Fruit fly (Drosophila melanogaster) whole organism, embryonic: ENCODE data around the gene CG42815.

ENCODE experiments used
- ATbp ChIP-seq: fragments of 200-800 bp; sonication (Bioruptor generic); optimal IDR thresholded peaks from 2 replicates; lab custom pipeline; 2017; ENCODE audit warnings: missing biosample characterization, mild to moderate bottlenecking, missing genetic modification characterization, missing genetic modification reagents
- Abd-B ChIP-seq: fragments of 200-800 bp; sonication (Bioruptor generic); optimal IDR thresholded peaks from 2 replicates; lab custom pipeline; 2018; ENCODE audit warnings: missing biosample characterization, mild to moderate bottlenecking, missing genetic modification characterization, moderate library complexity
- Adf1 ChIP-seq: fragments of 200-800 bp; sonication (Bioruptor generic); IDR thresholded peaks from 2 replicates; pipeline ENCODE4 v1.3.6; 2022; ENCODE audit warnings: missing biosample characterization, missing genetic modification characterization
- Atf-2 ChIP-seq: fragments of 200-800 bp; sonication (Bioruptor generic); optimal IDR thresholded peaks from 2 replicates; lab custom pipeline; 2016; ENCODE audit warnings: missing biosample characterization, missing genetic modification characterization
- Blimp-1 ChIP-seq: fragments of 200-800 bp; sonication (Bioruptor generic); optimal IDR thresholded peaks from 3 replicates; lab custom pipeline; 2018; ENCODE audit warnings: missing biosample characterization, missing genetic modification characterization, mild to moderate bottlenecking, moderate library complexity, missing genetic modification reagents
- CG11398 ChIP-seq: fragments of 200-800 bp; sonication (Bioruptor generic); optimal IDR thresholded peaks from 2 replicates; lab custom pipeline; 2016; ENCODE audit warnings: missing biosample characterization, missing genetic modification characterization
- CG11504 ChIP-seq: fragments of 200-800 bp; sonication (Bioruptor generic); optimal IDR thresholded peaks from 3 replicates; lab custom pipeline; 2019; ENCODE audit warnings: missing biosample characterization, mild to moderate bottlenecking, missing genetic modification characterization, moderate library complexity
- CG12219 ChIP-seq: fragments of 200-800 bp; sonication (Bioruptor generic); optimal IDR thresholded peaks from 3 replicates; lab custom pipeline; 2018; ENCODE audit warnings: missing biosample characterization, mild to moderate bottlenecking, missing genetic modification characterization
- CG12236 ChIP-seq: fragments of 200-800 bp; sonication (Bioruptor generic); optimal IDR thresholded peaks from 2 replicates; lab custom pipeline; 2016; ENCODE audit warnings: missing biosample characterization, missing genetic modification characterization
- CG17612 ChIP-seq: fragments of 200-800 bp; sonication (Bioruptor generic); IDR thresholded peaks from 2 replicates; pipeline ENCODE4 v1.3.6; 2022; ENCODE audit warnings: missing biosample characterization, missing genetic modification characterization
- CG1832 ChIP-seq: fragments of 200-800 bp; sonication (Bioruptor generic); optimal IDR thresholded peaks from 2 replicates; lab custom pipeline; 2017; ENCODE audit warnings: missing biosample characterization, mild to moderate bottlenecking, missing genetic modification characterization, inconsistent platforms
- CG18619 ChIP-seq: fragments of 200-800 bp; sonication (Bioruptor generic); optimal IDR thresholded peaks from 3 replicates; lab custom pipeline; 2017; ENCODE audit warnings: missing biosample characterization, mild to moderate bottlenecking, missing genetic modification characterization
- CG3163 ChIP-seq: fragments of 200-800 bp; sonication (Bioruptor generic); optimal IDR thresholded peaks from 3 replicates; lab custom pipeline; 2016; ENCODE audit warnings: missing biosample characterization, missing genetic modification characterization
- CG3847 ChIP-seq: fragments of 200-800 bp; sonication (Bioruptor generic); IDR thresholded peaks from 2 replicates; pipeline ENCODE4 v1.3.6; 2022; ENCODE audit warnings: missing biosample characterization, missing genetic modification characterization
- CG6791 ChIP-seq: fragments of 200-800 bp; sonication (Bioruptor generic); IDR thresholded peaks from 3 replicates; pipeline ENCODE4 v1.3.6; 2022; ENCODE audit warnings: missing biosample characterization, missing genetic modification characterization; ENCODE audit not compliant: partially characterized antibody
- CG6813 ChIP-seq: fragments of 200-800 bp; sonication (Bioruptor generic); optimal IDR thresholded peaks from 2 replicates; lab custom pipeline; 2017; ENCODE audit warnings: missing biosample characterization, missing genetic modification characterization, mild to moderate bottlenecking, moderate library complexity, missing genetic modification reagents
- CG7839 ChIP-seq: fragments of 200-800 bp; sonication (Bioruptor generic); optimal IDR thresholded peaks from 3 replicates; lab custom pipeline; 2018; ENCODE audit warnings: missing biosample characterization, mild to moderate bottlenecking, missing genetic modification characterization, moderate library complexity
- CG7928 ChIP-seq: fragments of 200-800 bp; sonication (Bioruptor generic); optimal IDR thresholded peaks from 2 replicates; lab custom pipeline; 2017; ENCODE audit warnings: missing biosample characterization, mild to moderate bottlenecking, missing genetic modification characterization
- CG7987 ChIP-seq: fragments of 200-800 bp; sonication (Bioruptor generic); optimal IDR thresholded peaks from 2 replicates; lab custom pipeline; 2018; ENCODE audit warnings: missing biosample characterization, mild to moderate bottlenecking, missing genetic modification characterization, moderate library complexity
- CG8478 ChIP-seq: fragments of >200 bp; optimal IDR thresholded peaks from 2 replicates; lab custom pipeline; 2018
- CG9932 ChIP-seq: fragments of 200-800 bp; sonication (Bioruptor generic); IDR thresholded peaks from 2 replicates; pipeline ENCODE4 v1.3.6; 2022; ENCODE audit warnings: missing biosample characterization, missing genetic modification characterization
- D19B ChIP-seq: fragments of 200-800 bp; sonication (Bioruptor generic); optimal IDR thresholded peaks from 2 replicates; lab custom pipeline; 2017; ENCODE audit warnings: missing biosample characterization, mild to moderate bottlenecking, missing genetic modification characterization
- Dek ChIP-seq: fragments of 200-800 bp; sonication (Bioruptor generic); optimal IDR thresholded peaks from 3 replicates; lab custom pipeline; 2019; ENCODE audit warnings: missing biosample characterization, mild to moderate bottlenecking, missing genetic modification characterization, moderate library complexity
- Dfd ChIP-seq, 2 experiments: fragments of >200 bp; optimal IDR thresholded peaks; 2 replicates each; lab custom pipeline; 2017; ENCODE audit warnings: missing biosample characterization in 2 of 2, missing genetic modification characterization in 2 of 2
- Dp ChIP-seq: fragments of 200-800 bp; sonication (Bioruptor generic); optimal IDR thresholded peaks from 2 replicates; lab custom pipeline; 2018; ENCODE audit warnings: missing biosample characterization, mild to moderate bottlenecking, missing genetic modification characterization, moderate library complexity
- Eip74EF ChIP-seq, 2 experiments: fragments of 200-800 bp in 1 of 2; fragments of >200 bp in 1 of 2; sonication (Bioruptor generic) in 1 of 2; optimal IDR thresholded peaks; 2 replicates each; lab custom pipeline; 2017 to 2019; ENCODE audit warnings: missing biosample characterization in 2 of 2, missing genetic modification characterization in 2 of 2, mild to moderate bottlenecking in 1 of 2, moderate library complexity in 1 of 2
- HLH54F ChIP-seq: fragments of 200-800 bp; sonication (Bioruptor generic); optimal IDR thresholded peaks from 3 replicates; lab custom pipeline; 2016; ENCODE audit warnings: missing biosample characterization, missing genetic modification characterization
- Hmx ChIP-seq: fragments of 200-800 bp; sonication (Bioruptor generic); optimal IDR thresholded peaks from 2 replicates; lab custom pipeline; 2016; ENCODE audit warnings: missing biosample characterization, missing genetic modification characterization
- Lpt ChIP-seq: fragments of >200 bp; optimal IDR thresholded peaks from 2 replicates; lab custom pipeline; 2018; ENCODE audit warnings: missing biosample characterization, missing genetic modification characterization
- MESR4 ChIP-seq: fragments of 200-800 bp; sonication (Bioruptor generic); optimal IDR thresholded peaks from 2 replicates; lab custom pipeline; 2018; ENCODE audit warnings: missing biosample characterization, mild to moderate bottlenecking, missing genetic modification characterization, moderate library complexity
- NK7.1 ChIP-seq: fragments of 200-800 bp; sonication (Bioruptor generic); optimal IDR thresholded peaks from 3 replicates; lab custom pipeline; 2016; ENCODE audit warnings: missing biosample characterization, missing genetic modification characterization
- Poxn ChIP-seq: fragments of 200-800 bp; sonication (Bioruptor generic); IDR thresholded peaks from 2 replicates; pipeline ENCODE4 v1.3.6; 2022; ENCODE audit warnings: missing biosample characterization, missing genetic modification characterization
- Scr ChIP-seq: fragments of 200-800 bp; sonication (Bioruptor generic); IDR thresholded peaks from 2 replicates; pipeline ENCODE4 v1.3.6; 2022; ENCODE audit warnings: missing biosample characterization, missing genetic modification characterization; ENCODE audit not compliant: partially characterized antibody
- amos ChIP-seq: fragments of 200-800 bp; sonication (Bioruptor generic); IDR thresholded peaks from 2 replicates; pipeline ENCODE4 v1.3.6; 2022; ENCODE audit warnings: missing biosample characterization, missing genetic modification characterization; ENCODE audit not compliant: partially characterized antibody
- bab2 ChIP-seq: fragments of 200-800 bp; sonication (Bioruptor generic); optimal IDR thresholded peaks from 2 replicates; lab custom pipeline; 2016; ENCODE audit warnings: missing biosample characterization, missing genetic modification characterization
- crc ChIP-seq: fragments of 200-800 bp; sonication (Bioruptor generic); optimal IDR thresholded peaks from 2 replicates; lab custom pipeline; 2016; ENCODE audit warnings: missing biosample characterization, missing genetic modification characterization
- croc ChIP-seq: fragments of 200-800 bp; sonication (Bioruptor generic); conservative IDR thresholded peaks from 3 replicates; pipeline ENCODE4 v1.3.6; 2022; ENCODE audit warnings: missing biosample characterization, missing genetic modification characterization
- cwo ChIP-seq: fragments of 200-800 bp; sonication (Bioruptor generic); optimal IDR thresholded peaks from 3 replicates; lab custom pipeline; 2017; ENCODE audit warnings: missing biosample characterization, missing genetic modification characterization, mild to moderate bottlenecking, moderate library complexity, missing genetic modification reagents
- disco-r ChIP-seq: fragments of 200-800 bp; sonication (Bioruptor generic); optimal IDR thresholded peaks from 2 replicates; lab custom pipeline; 2016; ENCODE audit warnings: missing biosample characterization, missing genetic modification characterization
- en ChIP-seq: fragments of 200-800 bp; sonication (Bioruptor generic); optimal IDR thresholded peaks from 2 replicates; lab custom pipeline; 2016; ENCODE audit warnings: missing biosample characterization, missing genetic modification characterization
- ewg ChIP-seq: fragments of 200-800 bp; sonication (Bioruptor generic); optimal IDR thresholded peaks from 3 replicates; lab custom pipeline; 2017; ENCODE audit warnings: mild to moderate bottlenecking, missing biosample characterization, missing genetic modification reagents, missing genetic modification characterization
- gfzf ChIP-seq: fragments of 200-800 bp; sonication (Bioruptor generic); optimal IDR thresholded peaks from 2 replicates; lab custom pipeline; 2016; ENCODE audit warnings: missing biosample characterization, mild to moderate bottlenecking, missing genetic modification characterization, moderate library complexity
- her ChIP-seq: fragments of 200-800 bp; sonication (Bioruptor generic); optimal IDR thresholded peaks from 2 replicates; lab custom pipeline; 2016; ENCODE audit warnings: missing biosample characterization, missing genetic modification characterization
- hth ChIP-seq: fragments of >200 bp; optimal IDR thresholded peaks from 2 replicates; lab custom pipeline; 2017; ENCODE audit warnings: inconsistent platforms
- lbe ChIP-seq: fragments of 200-800 bp; sonication (Bioruptor generic); optimal IDR thresholded peaks from 2 replicates; lab custom pipeline; 2016; ENCODE audit warnings: missing biosample characterization, mild to moderate bottlenecking, missing genetic modification characterization
- sd ChIP-seq: fragments of 200-800 bp; sonication (Bioruptor generic); optimal IDR thresholded peaks from 3 replicates; lab custom pipeline; 2018; ENCODE audit warnings: missing biosample characterization, mild to moderate bottlenecking, missing genetic modification characterization, moderate library complexity
- slbo ChIP-seq: fragments of 200-800 bp; sonication (Bioruptor generic); IDR thresholded peaks from 2 replicates; pipeline ENCODE4 v1.3.6; 2022; ENCODE audit warnings: missing biosample characterization, missing genetic modification characterization
- so ChIP-seq: fragments of 200-800 bp; sonication (Bioruptor generic); IDR thresholded peaks from 3 replicates; pipeline ENCODE4 v1.3.6; 2022; ENCODE audit warnings: missing biosample characterization, missing genetic modification characterization
- sr ChIP-seq: fragments of 200-800 bp; sonication (Bioruptor generic); IDR thresholded peaks from 3 replicates; pipeline ENCODE4 v1.3.6; 2022; ENCODE audit warnings: missing biosample characterization, missing genetic modification characterization
- tin ChIP-seq: fragments of 200-800 bp; sonication (Bioruptor generic); optimal IDR thresholded peaks from 3 replicates; lab custom pipeline; 2016; ENCODE audit warnings: missing biosample characterization, missing genetic modification characterization
- unpg ChIP-seq: fragments of 200-800 bp; sonication (Bioruptor generic); optimal IDR thresholded peaks from 3 replicates; lab custom pipeline; 2018; ENCODE audit warnings: missing biosample characterization, mild to moderate bottlenecking, missing genetic modification characterization, moderate library complexity

CG42815 gene

dm6 chr3L:17804511-17804910, 13.2 kb upstream of the CG42815 start, which contains the start of gene ais (continued):
- TF ChIP-seq MESR4 = peak; percentile 18
- TF ChIP-seq Atf-2 = no peak
- no peak for TF ChIP-seq CG18619 (GFP tag; lab: Kevin White, UChicago)
- no peak for TF ChIP-seq Hmx (GFP tag; lab: Kevin White, UChicago)
- TF ChIP-seq lbe (GFP tag; lab: Kevin White, UChicago) = no peak
- TF ChIP-seq HLH54F (GFP tag; lab: Kevin White, UChicago) = no peak
- peak; percentile 7 for TF ChIP-seq Abd-B
- TF ChIP-seq Adf1 (GFP tag; lab: Robert Waterston, UW) = no peak
- no peak for TF ChIP-seq CG12236 (GFP tag; lab: Kevin White, UChicago)
- no peak for TF ChIP-seq her (GFP tag; lab: Kevin White, UChicago)
- no peak for TF ChIP-seq amos (GFP tag; lab: Robert Waterston, UW)
- no peak for TF ChIP-seq CG6813
- TF ChIP-seq slbo (GFP tag; lab: Robert Waterston, UW) = peak; percentile 70
- TF ChIP-seq tin (GFP tag; lab: Kevin White, UChicago) = no peak
- peak; percentile 55 for TF ChIP-seq CG7928 (GFP tag; lab: Kevin White, UChicago)
- TF ChIP-seq CG11504 (tag; lab: Kevin White, UChicago) = no peak
- TF ChIP-seq NK7.1 = no peak
- TF ChIP-seq disco-r (GFP tag; lab: Kevin White, UChicago) = no peak

- TF ChIP-seq Dfd (GFP tag; optimal IDR thresholded peaks at IDR 0.05; lab: Kevin White, UChicago) (no peak), Lpt (GFP tag; lab: Kevin White, UChicago) (no peak), CG1832 (no peak), Poxn (GFP tag; lab: Robert Waterston, UW) (no peak; the same call in 1 of the 2 replicates), Eip74EF (GFP tag; optimal IDR thresholded peaks at IDR 0.05; lab: Kevin White, UChicago) (no peak), disco-r (GFP tag; lab: Kevin White, UChicago) (peak; percentile 26), bab2 (GFP tag; lab: Kevin White, UChicago) (peak; percentile 16), Dp (GFP tag; lab: Kevin White, UChicago) (peak; percentile 45), CG8478 (lab: Kevin White, UChicago) (no peak), sr (GFP tag; lab: Robert Waterston, UW) (no peak), so (GFP tag; lab: Robert Waterston, UW) (no peak), CG3163 (peak; percentile 18), CG9932 (peak; percentile 68), CG11398 (GFP tag; lab: Kevin White, UChicago) (no peak), en (no peak), cwo (no peak), D19B (GFP tag; lab: Kevin White, UChicago) (no peak), ATbp (GFP tag; lab: Kevin White, UChicago) (no peak), CG12219 (no peak), Blimp-1 (no peak), crc (GFP tag; lab: Kevin White, UChicago) (no peak), Dek (tag; lab: Kevin White, UChicago) (no peak), CG7839 (no peak), ewg (GFP tag; lab: Kevin White, UChicago) (no peak), CG17612 (GFP tag; lab: Robert Waterston, UW) (no peak), unpg (no peak), sd (tag; lab: Kevin White, UChicago) (no peak), hth (lab: Kevin White, UChicago) (no peak), CG6791 (GFP tag; lab: Robert Waterston, UW) (no peak), CG7987 (peak; percentile 16), Scr (GFP tag; lab: Robert Waterston, UW) (0 out of 2 replicates have a peak, but pooled peaks have one; percentile 2), gfzf (GFP tag; lab: Kevin White, UChicago) (peak; percentile 97), croc (GFP tag; lab: Robert Waterston, UW) (no peak), CG3847 (GFP tag; lab: Robert Waterston, UW) (peak; percentile 80)
Measured at dm6 chr3L:17802107-17802506, 10.8 kb upstream of the CG42815 start, which contains the start of gene NUCB1. Gene NUCB1 (minus strand): TSS chr3L:17802279.
